Worm (Caenorhabditis elegans): ENCODE data around the gene F15H10.8.

F15H10.8 gene

ce11 chrV:10361830-10362397, 40.8 kb downstream of the F15H10.8 start, which contains the start of gene cash-1 (continued):
- TF ChIP-seq lin-40 (tag; optimal IDR thresholded peaks at IDR 0.05) = peak; percentile 41
- peak; percentile 54 for TF ChIP-seq lin-26 (GFP tag; IDR thresholded peaks at IDR 0.05)
- TF ChIP-seq mxl-1 (tag; optimal IDR thresholded peaks at IDR 0.05) = no peak
- TF ChIP-seq F57C9.4 (tag; optimal IDR thresholded peaks at IDR 0.05) = no peak
- TF ChIP-seq Y56A3A.18 (GFP tag; IDR thresholded peaks at IDR 0.05) = no peak
- no peak for TF ChIP-seq ztf-22 (GFP tag; optimal IDR thresholded peaks at IDR 0.05)
- no peak for TF ChIP-seq nfya-1 (tag; optimal IDR thresholded peaks at IDR 0.05; ENCODE audit: borderline replicate concordance, insufficient read depth)
- no peak for TF ChIP-seq aptf-3 (GFP tag; IDR thresholded peaks at IDR 0.05)
- TF ChIP-seq repo-1 (tag; optimal IDR thresholded peaks at IDR 0.05) = no peak
- TF ChIP-seq C06A6.2 (GFP tag; conservative IDR thresholded peaks at IDR 0.05) = no peak
- no peak for TF ChIP-seq F22D6.2 (tag; optimal IDR thresholded peaks at IDR 0.05)
- no peak for TF ChIP-seq ccch-3 (GFP tag; optimal IDR thresholded peaks at IDR 0.05)
- peak; percentile 69 for TF ChIP-seq lsl-1 (GFP tag; optimal IDR thresholded peaks at IDR 0.05)

DNA sequence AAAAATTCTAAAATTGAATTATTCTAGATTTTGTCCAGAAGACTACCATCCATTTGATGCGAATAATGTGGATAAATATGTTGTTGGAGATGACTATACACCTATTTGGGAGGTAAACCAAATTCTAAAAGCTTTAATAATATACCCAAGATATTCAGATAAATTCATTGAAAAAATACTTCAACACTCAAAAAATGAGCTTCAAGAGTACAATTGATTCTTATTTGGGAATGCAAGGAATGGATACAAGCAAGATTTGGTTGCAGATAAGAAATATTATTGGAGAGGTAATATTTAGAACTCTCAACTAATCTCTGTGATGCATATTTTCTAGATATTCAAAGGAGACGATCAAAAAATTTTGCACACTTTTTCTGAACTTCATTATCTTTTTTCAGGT, 42.5 kb downstream of the F15H10.8 start:
- TF ChIP-seq nhr-90 (tag; optimal IDR thresholded peaks at IDR 0.05) = no peak
- no peak for TF ChIP-seq madf-6 (GFP tag; IDR thresholded peaks at IDR 0.05)
- TF ChIP-seq B0019.2 (GFP tag; conservative IDR thresholded peaks at IDR 0.05) = no peak
- TF ChIP-seq repo-1 (tag; optimal IDR thresholded peaks at IDR 0.05) = no peak
- no peak for TF ChIP-seq Y56A3A.18 (GFP tag; IDR thresholded peaks at IDR 0.05)
- no peak for TF ChIP-seq dpl-1 (GFP tag; optimal IDR thresholded peaks at IDR 0.05)
- no peak for TF ChIP-seq B0035.1 (tag; optimal IDR thresholded peaks at IDR 0.05)
- TF ChIP-seq B0261.1 (tag; optimal IDR thresholded peaks at IDR 0.05) = no peak
- no peak for TF ChIP-seq mel-28 (tag; optimal IDR thresholded peaks at IDR 0.05; ENCODE audit: borderline replicate concordance)
- TF ChIP-seq Y79H2A.3 (GFP tag; conservative IDR thresholded peaks at IDR 0.05) = no peak
- TF ChIP-seq mes-4 (tag; optimal IDR thresholded peaks at IDR 0.05) = no peak
- TF ChIP-seq let-607 (tag; optimal IDR thresholded peaks at IDR 0.05) = no peak
- TF ChIP-seq pbrm-1 (GFP tag; IDR thresholded peaks at IDR 0.05) = no peak
- TF ChIP-seq zfh-2 (GFP tag; conservative IDR thresholded peaks at IDR 0.05) = no peak
- TF ChIP-seq nhr-179 (tag; optimal IDR thresholded peaks at IDR 0.05) = no peak

DNA sequence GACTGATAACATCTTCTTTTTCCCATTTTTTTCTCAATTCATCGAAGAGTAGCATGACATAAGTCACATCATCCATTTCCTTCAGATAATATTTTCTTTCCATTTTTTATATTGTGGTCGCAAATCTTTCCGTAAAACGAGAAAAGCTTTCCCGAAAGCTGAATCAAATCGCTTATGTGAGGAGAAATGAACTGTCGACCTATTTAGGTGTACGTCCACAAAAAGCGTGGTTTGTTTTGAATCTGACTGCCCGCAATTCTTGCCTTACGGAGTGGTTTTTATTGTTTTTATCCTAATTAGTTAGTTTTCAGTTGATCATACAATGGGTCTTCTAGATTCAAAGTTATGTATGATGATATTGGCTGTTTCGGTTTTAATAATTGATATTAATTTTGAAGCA, 44.5 kb downstream of the F15H10.8 start, which contains the start of gene ttll-15:
Gene ttll-15, plus strand, starts transcription at position 301 of the 400 bp plus-strand sequence.
- TF ChIP-seq madf-10 (tag; optimal IDR thresholded peaks at IDR 0.05) = no peak
- TF ChIP-seq hmg-1.2 (GFP tag; IDR thresholded peaks at IDR 0.05) = no peak
- TF ChIP-seq aptf-3 (GFP tag; IDR thresholded peaks at IDR 0.05) = no peak
- no peak for TF ChIP-seq F39B2.1 (GFP tag; IDR thresholded peaks at IDR 0.05)
- TF ChIP-seq nfyb-1 (GFP tag; IDR thresholded peaks at IDR 0.05) = no peak
- no peak for TF ChIP-seq attf-5 (GFP tag; optimal IDR thresholded peaks at IDR 0.05)
- TF ChIP-seq F22D6.2 (tag; optimal IDR thresholded peaks at IDR 0.05) = no peak

ce11 chrV:10357467-10357953, 45.2 kb downstream of the F15H10.8 start, which contains the start of gene ceeh-2:
Gene ceeh-2, minus strand, starts transcription at chrV:10357903.
- TF ChIP-seq T07F8.4 (tag; optimal IDR thresholded peaks at IDR 0.05) = no peak
- TF ChIP-seq hmg-1.2 (GFP tag; IDR thresholded peaks at IDR 0.05) = no peak
- TF ChIP-seq mxl-1 (tag; optimal IDR thresholded peaks at IDR 0.05) = no peak
- TF ChIP-seq nhr-80 (tag; optimal IDR thresholded peaks at IDR 0.05) = peak; percentile 14

All from whole organism, young adult.